Worm (Caenorhabditis elegans) whole organism, L1 larva: ENCODE data around the gene pph-4.1.

Source experiments
- Y116A8C.19 ChIP-seq: sonication (generic microtip); optimal IDR thresholded peaks from 2 replicates; lab custom pipeline; 2016; ENCODE audit warnings: missing compliant biosample characterization, missing genetic modification characterization, borderline replicate concordance
- aly-2 ChIP-seq: fragments of 150-350 bp; optimal IDR thresholded peaks from 2 replicates; lab custom pipeline; 2014; ENCODE audit warnings: missing biosample characterization, missing genetic modification characterization
- blmp-1 ChIP-seq: fragments of 150-350 bp; optimal IDR thresholded peaks from 2 replicates; lab custom pipeline; 2014; ENCODE audit warnings: missing biosample characterization, missing genetic modification characterization
- ceh-63 ChIP-seq: fragments of 200-800 bp; sonication (Bioruptor generic); optimal IDR thresholded peaks from 2 replicates; lab custom pipeline; 2018; ENCODE audit warnings: mild to moderate bottlenecking, missing genetic modification characterization, missing compliant biosample characterization
- ceh-8 ChIP-seq: fragments of 200-800 bp; sonication (Bioruptor generic); optimal IDR thresholded peaks from 2 replicates; lab custom pipeline; 2018; ENCODE audit warnings: mild to moderate bottlenecking, missing genetic modification characterization, moderate library complexity, missing compliant biosample characterization
- ceh-82 ChIP-seq, 3 experiments: fragments of 150-350 bp in 1 of 3; sonication (generic microtip) in 2 of 3; optimal IDR thresholded peaks; 2 replicates each; lab custom pipeline; 2014 to 2017; ENCODE audit warnings: missing biosample characterization in 3 of 3, missing genetic modification characterization in 3 of 3
- dpl-1 ChIP-seq, 3 experiments: fragments of 150-350 bp in 2 of 3; sonication (generic microtip) in 1 of 3; optimal IDR thresholded peaks; 2 replicates each; lab custom pipeline; 2014 to 2017; ENCODE audit warnings: missing biosample characterization in 3 of 3, missing genetic modification characterization in 3 of 3, missing genetic modification reagents in 3 of 3
- efl-1 ChIP-seq, 4 experiments: fragments of 150-350 bp; optimal IDR thresholded peaks in 3 of 4; peaks in 1 of 4; 1 replicate in 1 of 4; 2 replicates in 3 of 4; lab custom pipeline; 2014; ENCODE audit warnings: missing biosample characterization in 2 of 4, missing genetic modification characterization in 2 of 4, missing genetic modification reagents in 2 of 4
- egl-13 ChIP-seq: sonication (generic microtip); optimal IDR thresholded peaks from 2 replicates; lab custom pipeline; 2016; ENCODE audit warnings: missing genotype, missing genetic modification reagents, missing genetic modification characterization, missing compliant biosample characterization
- egl-27 ChIP-seq, 2 experiments: fragments of 150-350 bp in 1 of 2; sonication (generic microtip); optimal IDR thresholded peaks; 3 replicates each; lab custom pipeline; 2017 to 2018; ENCODE audit warnings: missing biosample characterization in 2 of 2, missing genetic modification characterization in 2 of 2, missing genetic modification reagents in 2 of 2
- elt-3 ChIP-seq, 6 experiments: fragments of 150-350 bp in 1 of 6; sonication (generic microtip); optimal IDR thresholded peaks; 2 replicates each; lab custom pipeline; 2017 to 2018; ENCODE audit warnings: missing biosample characterization in 6 of 6, missing genetic modification characterization in 6 of 6, inconsistent platforms in 1 of 6
- fkh-10 ChIP-seq: sonication (generic microtip); optimal IDR thresholded peaks from 2 replicates; lab custom pipeline; 2017; ENCODE audit warnings: missing biosample characterization, missing genetic modification reagents, missing genetic modification characterization
- fkh-8 ChIP-seq: sonication (generic microtip); optimal IDR thresholded peaks from 2 replicates; lab custom pipeline; 2016; ENCODE audit warnings: mild to moderate bottlenecking, missing genetic modification characterization, missing compliant biosample characterization
- grh-1 ChIP-seq: fragments of 200-800 bp; sonication (Bioruptor generic); IDR thresholded peaks from 2 replicates; pipeline ENCODE4 v1.3.6; 2022; ENCODE audit warnings: missing genetic modification reagents, missing genetic modification characterization, missing compliant biosample characterization
- irx-1 ChIP-seq: sonication (generic microtip); optimal IDR thresholded peaks from 2 replicates; lab custom pipeline; 2016; ENCODE audit warnings: missing genetic modification characterization, missing compliant biosample characterization
- lin-13 ChIP-seq: fragments of 150-350 bp; optimal IDR thresholded peaks from 2 replicates; lab custom pipeline; 2014; ENCODE audit warnings: missing biosample characterization, missing genetic modification reagents, missing genetic modification characterization
- lin-35 ChIP-seq, 2 experiments: fragments of 150-350 bp; optimal IDR thresholded peaks; 2 replicates each; lab custom pipeline; 2014; ENCODE audit warnings: missing biosample characterization in 2 of 2, missing genetic modification characterization in 2 of 2, missing genetic modification reagents in 2 of 2
- lsy-2 ChIP-seq, 2 experiments: fragments of 150-350 bp; optimal IDR thresholded peaks; 2 replicates each; lab custom pipeline; 2014; ENCODE audit warnings: missing biosample characterization in 2 of 2, missing genetic modification characterization in 2 of 2
- nhr-11 ChIP-seq: fragments of 150-350 bp; optimal IDR thresholded peaks from 2 replicates; lab custom pipeline; 2014; ENCODE audit warnings: missing biosample characterization, missing genetic modification characterization
- nhr-19 ChIP-seq: fragments of 200-800 bp; sonication (Bioruptor generic); conservative IDR thresholded peaks from 2 replicates; pipeline ENCODE4 v1.3.6; 2022; ENCODE audit warnings: missing genetic modification characterization, missing compliant biosample characterization
- nhr-77 ChIP-seq: fragments of 150-350 bp; optimal IDR thresholded peaks from 2 replicates; lab custom pipeline; 2014; ENCODE audit warnings: missing biosample characterization, missing genetic modification characterization
- pag-3 ChIP-seq: sonication (generic microtip); optimal IDR thresholded peaks from 2 replicates; lab custom pipeline; 2017; ENCODE audit warnings: missing genetic modification characterization, mild to moderate bottlenecking, missing compliant biosample characterization, antibody characterized with exemption, borderline replicate concordance; ENCODE audit not compliant: insufficient read depth
- skn-1 ChIP-seq: fragments of 150-350 bp; optimal IDR thresholded peaks from 2 replicates; lab custom pipeline; 2014; ENCODE audit warnings: missing biosample characterization, missing genetic modification characterization
- snu-23 ChIP-seq: sonication (generic microtip); optimal IDR thresholded peaks from 2 replicates; lab custom pipeline; 2016; ENCODE audit warnings: missing genetic modification characterization, missing compliant biosample characterization
- sox-4 ChIP-seq: sonication (generic microtip); optimal IDR thresholded peaks from 2 replicates; lab custom pipeline; 2016; ENCODE audit warnings: missing genetic modification characterization, missing compliant biosample characterization
- swsn-7 ChIP-seq: sonication (generic microtip); optimal IDR thresholded peaks from 2 replicates; lab custom pipeline; 2016; ENCODE audit warnings: missing genetic modification characterization, missing compliant biosample characterization
- tbx-2 ChIP-seq: sonication (generic microtip); optimal IDR thresholded peaks from 2 replicates; lab custom pipeline; 2016; ENCODE audit warnings: missing genetic modification characterization, missing compliant biosample characterization
- unc-30 ChIP-seq: sonication (generic microtip); optimal IDR thresholded peaks from 2 replicates; lab custom pipeline; 2017; ENCODE audit warnings: missing biosample characterization, missing genetic modification characterization
- unc-86 ChIP-seq: sonication (generic microtip); optimal IDR thresholded peaks from 2 replicates; lab custom pipeline; 2016; ENCODE audit warnings: missing genetic modification characterization, missing compliant biosample characterization
- zag-1 ChIP-seq: fragments of 150-350 bp; optimal IDR thresholded peaks from 2 replicates; lab custom pipeline; 2014; ENCODE audit warnings: missing biosample characterization, missing genetic modification characterization
- ztf-4 ChIP-seq: fragments of 150-350 bp; optimal IDR thresholded peaks from 2 replicates; lab custom pipeline; 2014; ENCODE audit warnings: missing biosample characterization, missing genetic modification characterization

Gene pph-4.1

ce11 chrIII:12377198-12377662 is 26.1 kb upstream of the pph-4.1 start, which contains the start of gene pph-4.2 (continued):
- TF ChIP-seq nhr-11 (tag; lab: Kevin White, UChicago) (no peak), tbx-2 (tag; lab: Kevin White, UChicago) (peak; percentile 46), lsy-2 (tag; optimal IDR thresholded peaks at IDR 0.05; lab: Kevin White, UChicago) (peak; percentile 58 to 78)
- TF ChIP-seq, all 84 proteins: peak for 20

DNA sequence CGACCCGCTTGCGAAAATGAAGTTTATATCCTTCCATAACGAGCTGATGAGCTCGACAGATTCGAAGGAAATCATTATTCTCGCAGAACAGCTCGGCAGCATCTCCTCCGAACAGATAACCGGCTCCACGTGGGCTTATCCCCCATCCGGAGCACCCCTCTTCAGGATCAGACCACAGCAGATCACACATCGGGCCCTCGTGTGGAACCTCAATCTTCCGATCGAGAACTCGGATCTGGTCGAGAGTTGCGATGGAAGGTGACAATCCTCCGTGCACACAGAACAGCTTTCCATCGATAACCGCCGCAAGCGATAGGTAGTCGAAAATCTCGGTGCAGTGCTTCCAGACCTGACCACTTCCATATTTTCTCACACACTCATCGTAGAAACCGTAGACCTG is 24.5 kb upstream of the pph-4.1 start:
- TF ChIP-seq unc-30 (no peak), sox-4 (tag; lab: Kevin White, UChicago) (no peak), lin-35 (GFP tag; optimal IDR thresholded peaks at IDR 0.05; lab: Kevin White, UChicago) (no peak), unc-86 (no peak), snu-23 (no peak), pag-3 (tag; lab: Kevin White, UChicago) (no peak), swsn-7 (tag; lab: Kevin White, UChicago) (no peak), ceh-82 (tag; optimal IDR thresholded peaks at IDR 0.05; lab: Kevin White, UChicago) (no peak), skn-1 (tag; lab: Kevin White, UChicago) (no peak), zag-1 (tag; lab: Kevin White, UChicago) (no peak)

ce11 chrIII:12373807-12374266 is 22.7 kb upstream of the pph-4.1 start, which contains the start of gene glrx-5:
TSS of gene glrx-5 (minus strand) at chrIII:12373857.
- TF ChIP-seq egl-27 (tag; optimal IDR thresholded peaks at IDR 0.05; lab: Kevin White, UChicago) (no peak), swsn-7 (tag; lab: Kevin White, UChicago) (no peak), fkh-10 (no peak), irx-1 (tag; lab: Kevin White, UChicago) (no peak), egl-13 (tag; lab: Kevin White, UChicago) (no peak), ceh-63 (GFP tag; lab: Kevin White, UChicago) (no peak), dpl-1 (GFP tag; optimal IDR thresholded peaks at IDR 0.05; lab: Kevin White, UChicago) (no peak), blmp-1 (tag; lab: Kevin White, UChicago) (no peak), nhr-19 (no peak), ceh-8 (GFP tag; lab: Kevin White, UChicago) (no peak), aly-2 (tag; lab: Kevin White, UChicago) (no peak), fkh-8 (no peak), ztf-4 (tag; lab: Kevin White, UChicago) (no peak), nhr-77 (tag; lab: Kevin White, UChicago) (no peak), Y116A8C.19 (no peak), grh-1 (no peak), elt-3 (tag; optimal IDR thresholded peaks at IDR 0.05; lab: Kevin White, UChicago) (no peak), lin-35 (GFP tag; optimal IDR thresholded peaks at IDR 0.05; lab: Kevin White, UChicago) (no peak)
- TF ChIP-seq, all 84 proteins: peak for 0

ce11 chrIII:12373306-12373705 is 22.2 kb upstream of the pph-4.1 start:
- no peak for TF ChIP-seq skn-1 (tag; lab: Kevin White, UChicago)
- TF ChIP-seq, all 84 proteins: peak for 0

ce11 chrIII:12372080-12373065 is 21.2 kb upstream of the pph-4.1 start:
- TF ChIP-seq efl-1 (optimal IDR thresholded peaks at IDR 0.05; lab: Kevin White, UChicago) (no peak), efl-1 (GFP tag; optimal IDR thresholded peaks at IDR 0.05 in 1 of 2; lab: Kevin White, UChicago) (peak in 1 of 2 experiments; percentile 21), lin-13 (GFP tag; lab: Kevin White, UChicago) (no peak)
- TF ChIP-seq, all 84 proteins: peak for 1
